Worm (Caenorhabditis elegans) whole organism, L1 larva: Measurements from ENCODE around the gene F44E2.7.

Source experiments
- elt-3 ChIP-seq, 6 experiments: fragments of 150-350 bp in 1 of 6; sonication (generic microtip); optimal IDR thresholded peaks; 2 replicates each; lab custom pipeline; 2017 to 2018; ENCODE audit warnings: missing biosample characterization in 6 of 6, missing genetic modification characterization in 6 of 6, inconsistent platforms in 1 of 6
- fos-1 ChIP-seq: fragments of 150-350 bp; optimal IDR thresholded peaks from 2 replicates; lab custom pipeline; 2014; ENCODE audit warnings: missing biosample characterization, missing genetic modification characterization
- pag-3 ChIP-seq: sonication (generic microtip); optimal IDR thresholded peaks from 2 replicates; lab custom pipeline; 2017; ENCODE audit warnings: missing genetic modification characterization, mild to moderate bottlenecking, missing compliant biosample characterization, antibody characterized with exemption, borderline replicate concordance; ENCODE audit not compliant: insufficient read depth
- sox-4 ChIP-seq: sonication (generic microtip); optimal IDR thresholded peaks from 2 replicates; lab custom pipeline; 2016; ENCODE audit warnings: missing genetic modification characterization, missing compliant biosample characterization
- unc-62 ChIP-seq: fragments of 150-350 bp; optimal IDR thresholded peaks from 2 replicates; lab custom pipeline; 2014; ENCODE audit warnings: missing biosample characterization, missing genetic modification reagents, missing genetic modification characterization
- xbp-1 ChIP-seq: sonication (generic microtip); optimal IDR thresholded peaks from 2 replicates; lab custom pipeline; 2016; ENCODE audit warnings: missing genetic modification characterization, missing compliant biosample characterization

DNA sequence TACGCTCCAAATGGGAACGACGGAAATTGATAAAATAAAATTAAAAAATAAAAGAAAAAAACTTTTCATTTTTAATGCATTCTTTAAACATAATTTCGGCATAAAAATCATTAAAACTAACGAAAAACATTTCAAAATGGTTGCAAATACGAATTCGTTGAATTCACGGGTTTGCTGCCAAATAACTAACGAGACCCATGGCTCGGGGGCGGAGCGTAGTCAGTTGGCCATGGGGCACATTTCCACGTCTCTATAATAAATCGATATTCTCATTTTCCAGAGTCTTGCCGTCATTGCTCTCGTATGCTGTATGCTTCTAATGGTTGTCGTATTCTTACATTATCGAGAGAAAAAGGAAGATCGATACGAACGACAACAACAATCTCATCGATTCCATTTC lies 45.2 kb upstream of the F44E2.7 start, which contains the start of gene ZK637.4:
- no peak for TF ChIP-seq pag-3 (tag; lab: Kevin White, UChicago)
- no peak for TF ChIP-seq unc-62
- TF ChIP-seq fos-1 (tag; lab: Kevin White, UChicago), result no peak
- TF ChIP-seq xbp-1 (tag; lab: Kevin White, UChicago), result no peak
- TF ChIP-seq sox-4 (tag; lab: Kevin White, UChicago), result no peak
- TF ChIP-seq elt-3 (tag; optimal IDR thresholded peaks at IDR 0.05; lab: Kevin White, UChicago), result no peak
